Fruit fly (Drosophila melanogaster): ENCODE results near the gene CG8568.

DNA sequence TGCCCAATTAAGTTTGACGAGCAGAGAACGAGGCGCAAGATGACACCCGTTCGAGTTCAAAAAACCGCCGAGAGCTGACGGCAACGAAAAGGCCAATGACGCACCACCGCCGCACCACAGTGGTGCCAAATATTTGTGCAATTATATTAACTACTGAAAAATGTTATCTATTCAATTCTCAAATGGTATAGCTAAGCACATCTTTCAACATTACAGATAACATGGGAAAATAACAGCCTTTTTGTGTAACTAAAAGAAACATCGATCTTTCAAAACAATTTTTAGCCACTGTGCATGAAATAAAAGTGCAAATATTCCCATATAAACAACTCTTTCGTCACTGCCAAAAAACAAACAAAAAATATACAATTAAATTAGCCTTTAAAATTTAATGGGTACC, 37.5 kb upstream of the CG8568 start:
- TF ChIP-seq psq (optimal IDR thresholded peaks at IDR 0.05) (no peak), usp (GFP tag; optimal IDR thresholded peaks at IDR 0.05) (no peak), Dll (optimal IDR thresholded peaks at IDR 0.05) (no peak), pan (optimal IDR thresholded peaks at IDR 0.05) (no peak), CG8478 (optimal IDR thresholded peaks at IDR 0.05) (no peak), EcR (GFP tag; optimal IDR thresholded peaks at IDR 0.05) (no peak)
